Worm (Caenorhabditis elegans) whole organism, L4 larva: ENCODE measurements around the gene ZK1193.2.

ENCODE experiments used
- aly-2 ChIP-seq: sonication (generic microtip); optimal IDR thresholded peaks from 2 replicates; lab custom pipeline; 2018; ENCODE audit warnings: missing biosample characterization, missing genetic modification characterization
- ces-1 ChIP-seq: fragments of 150-350 bp; sonication (generic microtip); optimal IDR thresholded peaks from 4 replicates; lab custom pipeline; 2014; ENCODE audit warnings: missing biosample characterization, missing genetic modification reagents, missing genetic modification characterization
- dmd-9 ChIP-seq: fragments of 200-800 bp; sonication (Bioruptor generic); IDR thresholded peaks from 2 replicates; pipeline ENCODE4 v1.3.6; 2022; ENCODE audit warnings: missing genetic modification reagents, missing genetic modification characterization, missing compliant biosample characterization
- lim-7 ChIP-seq: fragments of 200-800 bp; sonication (Bioruptor generic); IDR thresholded peaks from 2 replicates; pipeline ENCODE4 v1.3.6; 2022; ENCODE audit warnings: missing genetic modification characterization, missing compliant biosample characterization
- lin-13 ChIP-seq: fragments of 150-350 bp; optimal IDR thresholded peaks from 2 replicates; lab custom pipeline; 2014; ENCODE audit warnings: missing biosample characterization, missing genetic modification reagents, missing genetic modification characterization
- mdl-1 ChIP-seq, 2 experiments: fragments of 150-350 bp in 1 of 2; sonication (generic microtip) in 1 of 2; optimal IDR thresholded peaks; 2 replicates each; lab custom pipeline; 2014 to 2017; ENCODE audit warnings: missing biosample characterization in 2 of 2, missing genetic modification characterization in 2 of 2
- nhr-111 ChIP-seq: fragments of 200-800 bp; sonication (Bioruptor generic); optimal IDR thresholded peaks from 2 replicates; lab custom pipeline; 2018; ENCODE audit warnings: mild to moderate bottlenecking, missing genetic modification characterization, missing compliant biosample characterization
- nhr-25 ChIP-seq: sonication (generic microtip); optimal IDR thresholded peaks from 2 replicates; lab custom pipeline; 2017; ENCODE audit warnings: missing genetic modification characterization, mild to moderate bottlenecking, missing compliant biosample characterization, antibody characterized with exemption, moderate library complexity, borderline replicate concordance; ENCODE audit not compliant: insufficient read depth
- nhr-28 ChIP-seq: fragments of 150-350 bp; optimal IDR thresholded peaks from 2 replicates; lab custom pipeline; 2014; ENCODE audit warnings: missing biosample characterization, missing genetic modification characterization
- nhr-77 ChIP-seq: fragments of 150-350 bp; optimal IDR thresholded peaks from 2 replicates; lab custom pipeline; 2014; ENCODE audit warnings: missing biosample characterization, missing genetic modification characterization
- pha-4 ChIP-seq, 2 experiments: fragments of 150-350 bp in 1 of 2; fragments of 200-800 bp in 1 of 2; sonication (Bioruptor generic) in 1 of 2; IDR thresholded peaks in 1 of 2; optimal IDR thresholded peaks in 1 of 2; 2 replicates each; pipeline versions ENCODE4 v1.3.6 to Lab custom; 2014 to 2022; ENCODE audit warnings: missing genetic modification characterization in 2 of 2, missing genetic modification reagents in 2 of 2, missing biosample characterization in 1 of 2, missing compliant biosample characterization in 1 of 2
- php-3 ChIP-seq: fragments of 200-800 bp; sonication (Bioruptor generic); IDR thresholded peaks from 2 replicates; pipeline ENCODE4 v1.3.6; 2022; ENCODE audit warnings: missing genetic modification reagents, missing genetic modification characterization, missing compliant biosample characterization
- spr-1 ChIP-seq: sonication (generic microtip); optimal IDR thresholded peaks from 2 replicates; lab custom pipeline; 2016; ENCODE audit warnings: mild to moderate bottlenecking, missing genetic modification characterization, missing compliant biosample characterization

DNA sequence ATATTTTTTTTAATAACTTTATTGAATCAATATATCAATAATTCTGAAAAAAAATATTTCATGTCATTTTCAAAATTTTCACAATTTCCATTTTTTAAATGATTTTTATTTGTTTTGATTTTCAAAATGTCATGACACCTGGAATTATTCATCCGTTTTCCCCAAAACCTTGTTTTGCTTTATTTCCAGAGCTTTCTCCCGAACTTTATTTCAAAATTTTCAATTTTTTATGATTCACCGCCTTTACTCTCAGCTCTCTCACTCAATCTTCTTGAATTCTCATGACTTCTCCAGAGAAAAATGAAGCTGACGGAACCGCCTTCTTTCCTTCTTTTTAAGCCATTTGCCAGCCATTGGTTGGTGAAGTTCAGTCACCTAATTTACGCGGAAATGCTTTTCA, 20.8 kb downstream of the ZK1193.2 start, which contains the start of gene R04A9.1:
- TF ChIP-seq php-3 (GFP tag; lab: Robert Waterston, UW) (no peak), aly-2 (tag; lab: Kevin White, UChicago) (no peak), ces-1 (no peak), nhr-28 (tag; lab: Kevin White, UChicago) (no peak), nhr-25 (tag; lab: Kevin White, UChicago) (no peak), spr-1 (no peak), pha-4 (GFP tag; IDR thresholded peaks at IDR 0.05; lab: Robert Waterston, UW) (no peak), pha-4 (tag; optimal IDR thresholded peaks at IDR 0.05; lab: Kevin White, UChicago) (no peak), nhr-77 (no peak), lim-7 (GFP tag; lab: Robert Waterston, UW) (no peak), dmd-9 (GFP tag; lab: Robert Waterston, UW) (no peak), mdl-1 (tag; optimal IDR thresholded peaks at IDR 0.05; lab: Kevin White, UChicago) (no peak), nhr-111 (GFP tag; lab: Kevin White, UChicago) (no peak), lin-13 (GFP tag; lab: Kevin White, UChicago) (no peak)
